Worm (Caenorhabditis elegans) whole organism, late embryonic: ENCODE measurements around the gene Y32B12B.4.

Experiments
- C08G9.2 ChIP-seq: sonication (generic microtip); optimal IDR thresholded peaks from 2 replicates; lab custom pipeline; 2016; ENCODE audit warnings: mild to moderate bottlenecking, missing genetic modification characterization, moderate library complexity, missing compliant biosample characterization
- F13H6.1 ChIP-seq: sonication (generic microtip); optimal IDR thresholded peaks from 2 replicates; lab custom pipeline; 2016; ENCODE audit warnings: missing genetic modification characterization, missing compliant biosample characterization
- T23F11.4 ChIP-seq: fragments of 200-800 bp; sonication (Bioruptor generic); optimal IDR thresholded peaks from 2 replicates; lab custom pipeline; 2018; ENCODE audit warnings: mild to moderate bottlenecking, missing genetic modification characterization, missing compliant biosample characterization
- ahr-1 ChIP-seq: sonication (generic microtip); optimal IDR thresholded peaks from 2 replicates; lab custom pipeline; 2016; ENCODE audit warnings: missing genetic modification characterization, missing compliant biosample characterization
- ceh-19 ChIP-seq: fragments of 200-800 bp; sonication (Bioruptor generic); optimal IDR thresholded peaks from 2 replicates; lab custom pipeline; 2018; ENCODE audit warnings: mild to moderate bottlenecking, missing genetic modification characterization, missing compliant biosample characterization
- ceh-2 ChIP-seq: sonication (generic microtip); optimal IDR thresholded peaks from 2 replicates; lab custom pipeline; 2016; ENCODE audit warnings: missing genotype, missing genetic modification characterization, missing compliant biosample characterization
- ceh-31 ChIP-seq: sonication (generic microtip); optimal IDR thresholded peaks from 2 replicates; lab custom pipeline; 2016; ENCODE audit warnings: missing genetic modification characterization, missing compliant biosample characterization
- ceh-9 ChIP-seq: sonication (generic microtip); optimal IDR thresholded peaks from 2 replicates; lab custom pipeline; 2016; ENCODE audit warnings: mild to moderate bottlenecking, missing genetic modification characterization, inconsistent platforms, missing compliant biosample characterization
- dve-1 ChIP-seq: sonication (generic microtip); optimal IDR thresholded peaks from 2 replicates; lab custom pipeline; 2017; ENCODE audit warnings: antibody characterized with exemption, mild to moderate bottlenecking, missing genetic modification characterization, missing compliant biosample characterization
- elt-4 ChIP-seq: sonication (generic microtip); optimal IDR thresholded peaks from 2 replicates; lab custom pipeline; 2016; ENCODE audit warnings: missing genetic modification characterization, missing compliant biosample characterization
- eyg-1 ChIP-seq: sonication (generic microtip); optimal IDR thresholded peaks from 2 replicates; lab custom pipeline; 2016; ENCODE audit warnings: missing genotype, missing genetic modification characterization, missing compliant biosample characterization
- fax-1 ChIP-seq: sonication (generic microtip); optimal IDR thresholded peaks from 2 replicates; lab custom pipeline; 2016; ENCODE audit warnings: missing genotype, missing genetic modification characterization, missing compliant biosample characterization
- fkh-10 ChIP-seq: fragments of 150-350 bp; optimal IDR thresholded peaks from 2 replicates; lab custom pipeline; 2014; ENCODE audit warnings: missing biosample characterization, missing genetic modification reagents, missing genetic modification characterization
- fkh-6 ChIP-seq: sonication (generic microtip); optimal IDR thresholded peaks from 2 replicates; lab custom pipeline; 2016; ENCODE audit warnings: missing genetic modification characterization, missing compliant biosample characterization
- hlh-13 ChIP-seq: fragments of 200-800 bp; sonication (Bioruptor generic); optimal IDR thresholded peaks from 2 replicates; lab custom pipeline; 2018; ENCODE audit warnings: mild to moderate bottlenecking, missing genetic modification characterization, missing compliant biosample characterization
- hlh-30 ChIP-seq: sonication (generic microtip); optimal IDR thresholded peaks from 2 replicates; lab custom pipeline; 2017; ENCODE audit warnings: antibody characterized with exemption, missing genetic modification characterization, missing compliant biosample characterization; ENCODE audit not compliant: insufficient read depth
- lin-11 ChIP-seq: fragments of 200-800 bp; sonication (Bioruptor generic); optimal IDR thresholded peaks from 2 replicates; lab custom pipeline; 2018; ENCODE audit warnings: mild to moderate bottlenecking, missing genetic modification characterization, missing compliant biosample characterization
- madf-2 ChIP-seq: sonication (generic microtip); optimal IDR thresholded peaks from 2 replicates; lab custom pipeline; 2017; ENCODE audit warnings: missing genetic modification characterization, missing compliant biosample characterization
- nfya-1 ChIP-seq: sonication (generic microtip); optimal IDR thresholded peaks from 2 replicates; lab custom pipeline; 2017; ENCODE audit warnings: missing genetic modification characterization, mild to moderate bottlenecking, missing compliant biosample characterization, antibody characterized with exemption, moderate library complexity
- nhr-232 ChIP-seq: sonication (generic microtip); optimal IDR thresholded peaks from 2 replicates; lab custom pipeline; 2016; ENCODE audit warnings: missing genetic modification characterization, missing compliant biosample characterization
- npax-4 ChIP-seq: sonication (generic microtip); optimal IDR thresholded peaks from 2 replicates; lab custom pipeline; 2016; ENCODE audit warnings: missing genetic modification characterization, missing compliant biosample characterization
- pag-3 ChIP-seq: sonication (generic microtip); optimal IDR thresholded peaks from 2 replicates; lab custom pipeline; 2016; ENCODE audit warnings: missing compliant biosample characterization, missing genetic modification characterization, borderline replicate concordance
- pat-9 ChIP-seq: fragments of 200-800 bp; sonication (Bioruptor generic); optimal IDR thresholded peaks from 2 replicates; lab custom pipeline; 2018; ENCODE audit warnings: mild to moderate bottlenecking, missing genetic modification characterization, moderate library complexity, missing compliant biosample characterization
- pha-2 ChIP-seq: sonication (generic microtip); optimal IDR thresholded peaks from 2 replicates; lab custom pipeline; 2017; ENCODE audit warnings: mild to moderate bottlenecking, missing genetic modification characterization, missing compliant biosample characterization
- pqm-1 ChIP-seq: sonication (generic microtip); optimal IDR thresholded peaks from 2 replicates; lab custom pipeline; 2016; ENCODE audit warnings: missing genetic modification characterization, missing compliant biosample characterization
- rnt-1 ChIP-seq: sonication (generic microtip); optimal IDR thresholded peaks from 2 replicates; lab custom pipeline; 2016; ENCODE audit warnings: missing genetic modification characterization, missing compliant biosample characterization
- sdc-2 ChIP-seq: sonication (generic microtip); optimal IDR thresholded peaks from 2 replicates; lab custom pipeline; 2016; ENCODE audit warnings: missing genotype, missing genetic modification characterization, missing compliant biosample characterization
- sox-4 ChIP-seq: sonication (generic microtip); optimal IDR thresholded peaks from 2 replicates; lab custom pipeline; 2017; ENCODE audit warnings: mild to moderate bottlenecking, missing genetic modification characterization, inconsistent platforms, missing compliant biosample characterization
- syd-9 ChIP-seq: sonication (generic microtip); optimal IDR thresholded peaks from 2 replicates; lab custom pipeline; 2016; ENCODE audit warnings: mild to moderate bottlenecking, missing genetic modification characterization, moderate library complexity, missing compliant biosample characterization
- tbx-7 ChIP-seq: sonication (generic microtip); optimal IDR thresholded peaks from 2 replicates; lab custom pipeline; 2016; ENCODE audit warnings: missing genotype, missing genetic modification characterization, missing compliant biosample characterization
- ttx-3 ChIP-seq: sonication (generic microtip); optimal IDR thresholded peaks from 2 replicates; lab custom pipeline; 2016; ENCODE audit warnings: missing genetic modification reagents, missing genetic modification characterization, missing compliant biosample characterization
- unc-3 ChIP-seq, 2 experiments: fragments of 200-800 bp in 1 of 2; sonication (Bioruptor generic) in 1 of 2; sonication (generic microtip) in 1 of 2; conservative IDR thresholded peaks in 1 of 2; optimal IDR thresholded peaks in 1 of 2; 2 replicates each; pipeline versions ENCODE4 v1.3.6 to Lab custom; 2016 to 2022; ENCODE audit warnings: missing compliant biosample characterization in 2 of 2, missing genetic modification characterization in 2 of 2, missing genetic modification reagents in 1 of 2
- unc-42 ChIP-seq: sonication (generic microtip); optimal IDR thresholded peaks from 2 replicates; lab custom pipeline; 2016; ENCODE audit warnings: missing genotype, missing genetic modification characterization, missing compliant biosample characterization
- unc-86 ChIP-seq: sonication (generic microtip); optimal IDR thresholded peaks from 2 replicates; lab custom pipeline; 2016; ENCODE audit warnings: missing genetic modification characterization, missing compliant biosample characterization
- ztf-16 ChIP-seq: sonication (generic microtip); optimal IDR thresholded peaks from 2 replicates; lab custom pipeline; 2017; ENCODE audit warnings: missing genetic modification characterization, missing compliant biosample characterization

The Y32B12B.4 gene

DNA sequence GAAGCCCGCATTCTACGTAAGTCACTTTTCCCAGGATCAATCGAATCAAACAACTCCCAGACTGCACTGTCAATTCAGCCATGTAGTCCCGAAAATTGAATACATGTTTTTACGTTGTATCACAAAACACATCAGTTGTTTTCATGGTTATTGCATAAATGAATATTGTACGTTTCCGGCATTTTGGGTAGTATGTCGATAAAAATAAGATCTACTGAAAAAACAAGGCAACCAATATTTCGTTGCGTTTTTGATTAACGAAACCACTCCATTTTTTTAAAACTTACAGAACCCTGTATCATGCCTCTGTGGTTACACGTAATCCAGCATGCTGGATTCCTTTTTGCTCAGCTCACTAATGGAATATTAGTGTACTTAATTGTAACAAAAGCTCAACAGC, 20.0 kb downstream of the Y32B12B.4 start, which contains the start of gene str-149:
TSS of gene str-149 (plus strand) at position 301 of the 400 bp plus-strand sequence.
- TF ChIP-seq pat-9 (tag; lab: Kevin White, UChicago) (no peak), ceh-9 (tag; lab: Kevin White, UChicago) (no peak), fkh-6 (tag; lab: Kevin White, UChicago) (no peak), pha-2 (tag; lab: Kevin White, UChicago) (no peak)
- TF ChIP-seq, all 69 proteins: peak for 0

DNA sequence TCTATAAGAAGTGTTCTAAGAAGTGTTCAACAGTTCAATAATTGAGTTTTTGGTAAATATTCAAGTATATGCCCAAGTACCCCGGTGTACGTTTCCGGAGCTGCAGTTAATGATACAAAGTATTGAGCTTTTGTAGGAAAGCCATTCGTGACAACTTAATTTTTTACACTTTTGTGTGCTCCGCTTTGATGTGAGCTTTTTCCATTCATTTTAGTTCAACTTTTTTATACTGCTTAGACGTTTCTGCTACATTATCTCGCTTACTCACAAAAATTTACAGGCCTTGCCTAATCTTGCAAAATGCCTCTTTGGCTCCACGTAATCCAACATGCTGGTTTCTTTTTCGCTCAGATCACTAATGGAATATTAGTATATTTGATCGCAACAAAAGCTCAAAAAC, 22.8 kb downstream of the Y32B12B.4 start, which contains the start of gene str-151:
TSS of gene str-151 (plus strand) at position 301 of the 400 bp plus-strand sequence.
- TF ChIP-seq T23F11.4 (GFP tag; lab: Kevin White, UChicago), result no peak
- TF ChIP-seq sdc-2 (tag; lab: Kevin White, UChicago), result no peak
- no peak for TF ChIP-seq unc-3 (GFP tag; conservative IDR thresholded peaks at IDR 0.05; lab: Robert Waterston, UW)
- no peak for TF ChIP-seq unc-3 (tag; optimal IDR thresholded peaks at IDR 0.05; lab: Kevin White, UChicago)
- no peak for TF ChIP-seq pqm-1
- no peak for TF ChIP-seq ceh-19
- no peak for TF ChIP-seq fkh-10
- no peak for TF ChIP-seq sox-4 (tag; lab: Kevin White, UChicago)
- no peak for TF ChIP-seq npax-4 (tag; lab: Kevin White, UChicago)
- TF ChIP-seq ceh-31 (tag; lab: Kevin White, UChicago), result no peak
- no peak for TF ChIP-seq elt-4 (tag; lab: Kevin White, UChicago)
- TF ChIP-seq fkh-6 (tag; lab: Kevin White, UChicago), result no peak
- TF ChIP-seq hlh-13, result no peak
- no peak for TF ChIP-seq ahr-1
- no peak for TF ChIP-seq ceh-9 (tag; lab: Kevin White, UChicago)
- TF ChIP-seq C08G9.2 (tag; lab: Kevin White, UChicago), result no peak
- TF ChIP-seq nhr-232, result no peak
- no peak for TF ChIP-seq hlh-30
- TF ChIP-seq nfya-1 (tag; lab: Kevin White, UChicago), result no peak
- no peak for TF ChIP-seq pag-3 (tag; lab: Kevin White, UChicago)
- no peak for TF ChIP-seq unc-42 (tag; lab: Kevin White, UChicago)

DNA sequence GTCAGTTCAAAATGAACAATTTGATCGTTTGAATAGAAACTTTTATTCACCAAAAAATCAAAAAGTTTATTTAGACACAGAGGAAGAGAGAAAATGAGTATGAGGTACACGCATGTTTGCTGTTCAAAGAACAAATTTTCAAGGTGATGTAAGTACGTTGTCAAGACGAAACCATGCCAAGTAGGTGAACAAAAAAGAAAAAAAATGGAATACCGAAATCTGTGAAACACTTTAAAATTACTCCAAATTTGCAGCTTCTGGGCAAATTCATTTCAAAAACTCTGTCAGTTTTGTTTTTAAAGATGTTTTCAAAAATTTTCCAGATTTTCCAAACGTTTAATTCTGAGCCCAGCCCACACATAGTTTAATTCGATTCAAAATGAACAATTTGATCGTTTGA, 27.3 kb downstream of the Y32B12B.4 start, which contains the start of gene nhr-271:
TSS of gene nhr-271 (minus strand) at position 101 of the 400 bp plus-strand sequence.
- TF ChIP-seq lin-11, result no peak
- TF ChIP-seq hlh-30, result no peak
- TF ChIP-seq fkh-6 (tag; lab: Kevin White, UChicago), result no peak
- TF ChIP-seq nfya-1 (tag; lab: Kevin White, UChicago), result no peak
- TF ChIP-seq, all 69 proteins: peak for 0

- TF ChIP-seq F13H6.1 (tag; lab: Kevin White, UChicago) (no peak), syd-9 (no peak), madf-2 (no peak), npax-4 (tag; lab: Kevin White, UChicago) (no peak), ttx-3 (no peak), nfya-1 (tag; lab: Kevin White, UChicago) (no peak), dve-1 (no peak), fax-1 (tag; lab: Kevin White, UChicago) (no peak), unc-86 (tag; lab: Kevin White, UChicago) (no peak), eyg-1 (tag; lab: Kevin White, UChicago) (no peak), rnt-1 (tag; lab: Kevin White, UChicago) (no peak), ceh-2 (no peak), tbx-7 (tag; lab: Kevin White, UChicago) (no peak)
- TF ChIP-seq, all 69 proteins: peak for 0
These were observed 27.9 kb downstream of the Y32B12B.4 start for ce11 chrV:16581061-16581460.

- TF ChIP-seq ztf-16 (tag; lab: Kevin White, UChicago) (no peak), nfya-1 (tag; lab: Kevin White, UChicago) (no peak), hlh-30 (no peak), npax-4 (tag; lab: Kevin White, UChicago) (no peak)
- TF ChIP-seq, all 69 proteins: peak for 0
These were observed 29.8 kb downstream of the Y32B12B.4 start, which contains the start of gene str-150 for ce11 chrV:16582973-16583372. str-150 (plus strand) TSS chrV:16583273.
